Worm (Caenorhabditis elegans): ENCODE data around the gene C30G12.2.

DNA sequence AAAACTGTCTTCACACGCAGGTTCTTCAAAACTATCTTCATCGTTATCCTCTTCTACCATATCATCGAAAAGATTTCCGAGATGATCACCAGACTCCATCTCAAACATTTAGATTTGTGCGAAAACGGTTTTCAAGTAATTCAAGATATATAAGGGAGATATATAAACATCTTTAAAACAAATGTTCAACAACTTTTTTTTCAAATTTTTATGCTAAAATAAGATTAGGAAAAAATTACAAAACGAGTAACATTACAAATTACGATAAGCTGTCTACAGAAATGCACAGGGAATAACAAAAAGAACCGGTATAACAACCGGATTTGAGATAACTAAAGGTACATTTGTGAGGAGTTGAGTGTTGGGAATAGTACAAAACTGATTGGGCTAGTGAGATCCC is 5.7 kb downstream of the C30G12.2 start, which contains the start of gene C30G12.6:
- TF ChIP-seq mep-1 (tag; optimal IDR thresholded peaks at IDR 0.05), result no peak
- TF ChIP-seq lin-13 (tag; optimal IDR thresholded peaks at IDR 0.05), result no peak
- no peak for TF ChIP-seq unc-39 (tag; optimal IDR thresholded peaks at IDR 0.05)
- TF ChIP-seq ceh-83 (GFP tag; optimal IDR thresholded peaks at IDR 0.05), result no peak
- no peak for TF ChIP-seq nhr-237 (tag; optimal IDR thresholded peaks at IDR 0.05)
- TF ChIP-seq blmp-1 (tag; optimal IDR thresholded peaks at IDR 0.05), result no peak
- no peak for TF ChIP-seq lsy-2 (tag; optimal IDR thresholded peaks at IDR 0.05)
- no peak for TF ChIP-seq elt-3 (tag; optimal IDR thresholded peaks at IDR 0.05)
- TF ChIP-seq nhr-76 (tag; optimal IDR thresholded peaks at IDR 0.05), result no peak
- no peak for TF ChIP-seq ces-1 (GFP tag; optimal IDR thresholded peaks at IDR 0.05)

All from whole organism, mixed stage, embryonic.